Fruit fly (Drosophila melanogaster) ovary, adult (tissue): Measurements from ENCODE around the gene raskol.
A peak's percentile ranks its signal among the peaks of the same experiment; 100 is the strongest.

Source experiments
- CG17801 ChIP-seq: fragments of 200-800 bp; optimal IDR thresholded peaks from 2 replicates; lab custom pipeline; 2019; ENCODE audit warnings: missing biosample characterization, mild to moderate bottlenecking, missing genetic modification characterization, moderate library complexity; ENCODE audit not compliant: partially characterized antibody

raskol gene

DNA sequence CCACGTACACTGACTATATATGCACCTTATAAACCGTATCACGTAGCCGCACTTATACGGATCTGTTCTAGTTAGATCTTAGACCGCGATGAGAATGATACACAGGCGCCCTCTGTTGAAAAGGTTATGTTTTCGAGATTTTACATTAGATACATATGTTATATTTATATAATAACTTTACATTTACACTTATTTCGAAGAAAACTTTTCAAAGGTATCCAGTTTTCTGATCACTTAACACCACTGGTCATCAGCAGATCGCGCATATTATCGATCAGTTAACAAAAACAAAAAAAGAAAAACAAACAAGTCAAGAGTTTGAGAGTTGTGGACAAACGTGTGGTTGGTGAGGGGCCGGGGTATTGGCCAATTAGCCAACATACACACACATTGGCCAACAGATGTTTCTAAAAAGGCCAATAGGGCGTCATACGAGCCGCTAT is 12.2 kb upstream of the raskol start:
- TF ChIP-seq CG17801 (GFP tag; lab: Kevin White, UChicago): no peak

dm6 chrX:17698436-17698835 is 11.5 kb upstream of the raskol start, which contains the start of gene chas:
chas (minus strand) TSS chrX:17698730.
- TF ChIP-seq CG17801 (GFP tag; lab: Kevin White, UChicago): no peak

DNA sequence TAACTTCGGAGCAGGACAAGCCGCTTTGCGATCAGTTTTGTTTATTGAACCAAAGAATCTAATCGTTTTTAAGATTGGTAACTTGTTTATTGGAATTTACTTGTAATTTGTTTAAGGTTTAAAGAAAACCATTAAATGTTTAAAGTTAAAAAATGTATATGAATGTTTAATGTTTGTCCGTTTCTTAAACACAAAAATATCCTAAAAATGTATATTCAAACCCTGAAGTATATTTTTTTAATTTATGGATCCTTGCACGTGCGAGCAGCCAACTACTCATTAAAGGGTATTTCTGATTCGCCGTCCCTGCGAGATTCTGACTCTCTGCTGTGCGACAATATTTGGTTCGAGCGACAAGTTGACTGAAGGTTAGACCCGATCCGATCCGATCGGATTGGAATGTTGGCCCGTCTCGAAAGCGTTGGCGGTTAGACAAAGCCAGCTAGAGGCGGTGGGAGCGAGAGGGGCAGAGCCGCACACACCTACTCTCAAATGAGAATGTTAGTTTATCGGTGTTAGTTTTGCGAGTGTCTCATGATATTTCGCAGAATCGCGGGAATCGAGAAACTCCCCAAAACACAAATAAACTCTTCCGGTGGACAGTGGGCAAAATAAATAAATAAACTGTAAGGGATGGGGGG is 11.0 kb upstream of the raskol start:
- peak; percentile 95 for TF ChIP-seq CG17801 (GFP tag; lab: Kevin White, UChicago)

DNA sequence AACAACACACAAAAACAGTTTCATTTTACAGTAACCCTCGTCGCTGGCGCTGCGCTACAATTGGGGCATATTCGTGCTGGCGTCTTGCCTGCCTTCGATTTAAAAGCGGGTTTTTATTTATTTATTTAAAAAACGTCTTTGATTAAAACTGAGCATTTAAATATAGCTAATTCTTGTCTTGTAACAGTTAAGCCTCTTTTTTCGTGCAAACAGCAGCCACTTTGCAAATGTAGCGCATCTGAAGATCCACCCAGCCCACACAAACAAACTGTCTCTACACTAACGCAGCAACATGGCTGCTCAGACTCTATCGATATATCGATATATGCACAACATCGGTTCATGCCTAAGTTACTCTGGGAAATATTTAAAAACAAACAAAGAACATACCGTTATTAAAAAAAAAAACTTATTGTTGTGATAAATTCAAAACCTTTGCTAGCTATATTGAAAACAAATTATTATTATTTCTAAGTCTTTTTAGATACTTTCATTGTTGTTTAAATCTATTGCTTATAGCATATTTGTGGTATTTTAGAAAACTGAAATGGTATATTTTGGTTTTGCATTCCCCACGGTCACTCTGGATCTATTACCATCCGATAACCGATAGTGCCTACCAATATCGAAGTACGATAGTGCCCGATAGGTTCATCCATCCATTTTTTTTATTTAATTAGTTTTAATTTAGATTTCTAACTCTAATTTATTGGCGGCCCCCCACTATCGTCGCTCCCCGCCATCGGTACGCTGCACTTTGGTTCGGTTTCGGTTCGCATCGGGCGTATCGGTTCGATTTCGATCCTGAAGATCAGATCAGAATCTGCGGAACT is 7.0 kb upstream of the raskol start, which contains the start of the genes CG8188 and par-6:
Gene CG8188, minus strand, starts transcription at position 287 of the 833 bp plus-strand sequence.
Gene par-6, plus strand, starts transcription at position 615 of the 833 bp plus-strand sequence.
- TF ChIP-seq CG17801 (GFP tag; lab: Kevin White, UChicago): peak; percentile 95

- TF ChIP-seq CG17801 (GFP tag; lab: Kevin White, UChicago): no peak
Measured at dm6 chrX:17707691-17708090, 2.3 kb upstream of the raskol start.

dm6 chrX:17708843-17709242 is 1.1 kb upstream of the raskol start:
- TF ChIP-seq CG17801 (GFP tag; lab: Kevin White, UChicago): no peak

- TF ChIP-seq CG17801 (GFP tag; lab: Kevin White, UChicago): peak; percentile 4
Measured at dm6 chrX:17710273-17711085, 535 bp downstream of the raskol start.

DNA sequence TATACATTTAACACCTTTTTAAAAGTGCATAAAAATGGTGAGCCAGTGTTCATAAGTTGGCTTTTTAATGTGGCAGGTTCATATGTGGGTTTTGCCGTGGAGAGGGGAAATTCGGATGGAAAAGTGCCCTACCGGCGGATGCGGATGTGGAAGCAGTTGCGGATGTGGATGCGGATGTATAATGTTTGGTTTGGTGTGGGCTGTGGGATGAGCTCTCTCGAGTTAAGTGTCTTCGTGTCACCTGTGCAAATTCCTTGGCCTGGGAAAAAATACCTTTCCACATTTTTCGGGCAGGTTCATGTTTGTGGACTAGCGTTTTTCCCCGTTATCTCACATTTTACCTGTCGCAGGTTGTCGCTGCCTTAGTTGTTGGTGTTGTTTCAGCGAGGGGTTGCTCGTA is 2.0 kb downstream of the raskol start:
- TF ChIP-seq CG17801 (GFP tag; lab: Kevin White, UChicago): no peak

dm6 chrX:17712466-17712865 is 2.5 kb downstream of the raskol start:
- no peak for TF ChIP-seq CG17801 (GFP tag; lab: Kevin White, UChicago)

DNA sequence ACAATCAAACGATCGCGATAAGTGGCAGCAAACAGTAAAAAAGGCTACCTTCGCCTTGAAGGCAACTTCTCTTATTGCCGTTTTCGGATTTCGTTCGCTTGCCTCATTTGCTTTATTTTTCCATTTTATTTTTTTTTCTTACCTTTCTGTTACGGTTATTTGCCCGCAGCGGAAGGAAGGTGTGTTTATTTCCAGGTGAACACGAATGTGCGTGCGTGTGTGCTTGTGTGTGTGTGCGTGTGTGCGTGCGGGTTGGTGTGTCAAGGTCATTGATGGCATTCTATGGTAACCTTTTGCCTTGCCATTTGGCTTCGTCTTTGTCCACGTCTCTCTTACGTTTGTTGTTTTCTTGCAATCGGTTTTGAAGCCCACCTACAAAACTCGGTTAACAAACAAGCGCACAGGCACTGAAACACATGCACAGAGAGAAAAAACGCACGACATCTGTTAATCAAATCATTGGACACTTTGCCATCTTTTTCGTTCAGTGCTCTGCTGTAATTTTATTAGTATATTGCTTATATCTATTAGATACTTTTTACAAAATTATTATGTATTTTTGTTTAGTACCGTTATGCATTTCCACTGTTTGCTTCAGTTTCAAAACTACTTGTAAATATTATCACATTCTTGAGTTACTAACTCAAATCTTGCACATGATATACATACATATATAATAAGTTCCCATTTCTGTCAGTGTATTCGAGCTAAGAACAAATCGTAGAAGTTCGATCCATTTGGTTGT is 3.2 kb downstream of the raskol start:
- TF ChIP-seq CG17801 (GFP tag; lab: Kevin White, UChicago): no peak

dm6 chrX:17713740-17714135 is 3.8 kb downstream of the raskol start:
- TF ChIP-seq CG17801 (GFP tag; lab: Kevin White, UChicago): no peak

dm6 chrX:17714976-17715375 is 5.0 kb downstream of the raskol start:
- TF ChIP-seq CG17801 (GFP tag; lab: Kevin White, UChicago): no peak

- no peak for TF ChIP-seq CG17801 (GFP tag; lab: Kevin White, UChicago)
Measured at dm6 chrX:17716814-17717565, 7.0 kb downstream of the raskol start.
